Fruit fly (Drosophila melanogaster) S2 (cell line): ENCODE results near the gene Ilp4.

Experiments used
- CG8478 ChIP-seq: fragments of >200 bp; optimal IDR thresholded peaks from 2 replicates; lab custom pipeline; 2018
- CTCF ChIP-seq, 2 experiments: fragments of >200 bp; optimal IDR thresholded peaks; 2 replicates each; lab custom pipeline; 2018

The Ilp4 gene

DNA sequence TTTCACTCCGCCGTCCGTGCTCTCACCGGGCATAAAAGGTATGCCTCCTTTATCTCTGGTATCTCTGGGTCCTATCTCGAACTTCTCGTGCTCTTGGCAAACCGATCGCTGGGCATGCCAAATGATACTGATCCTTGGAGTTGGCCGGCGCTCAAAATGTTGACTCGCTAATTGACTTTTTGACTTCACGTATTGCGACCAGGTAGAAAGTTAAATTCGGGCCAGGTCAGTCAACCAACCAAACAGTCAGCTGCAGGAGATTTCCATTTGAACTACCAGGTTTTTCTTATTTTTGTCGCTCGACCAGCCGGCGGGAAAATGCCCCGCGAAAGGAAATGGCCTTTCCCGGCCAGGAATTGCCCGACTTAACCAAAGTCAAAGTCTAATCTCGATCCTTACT is at the start of gene Ilp4:
Gene Ilp4, minus strand, starts transcription at position 139 of the 400 bp plus-strand sequence.
- TF ChIP-seq CG8478, result no peak
- no peak for TF ChIP-seq CTCF (optimal IDR thresholded peaks at IDR 0.05; lab: Kevin White, UChicago)

DNA sequence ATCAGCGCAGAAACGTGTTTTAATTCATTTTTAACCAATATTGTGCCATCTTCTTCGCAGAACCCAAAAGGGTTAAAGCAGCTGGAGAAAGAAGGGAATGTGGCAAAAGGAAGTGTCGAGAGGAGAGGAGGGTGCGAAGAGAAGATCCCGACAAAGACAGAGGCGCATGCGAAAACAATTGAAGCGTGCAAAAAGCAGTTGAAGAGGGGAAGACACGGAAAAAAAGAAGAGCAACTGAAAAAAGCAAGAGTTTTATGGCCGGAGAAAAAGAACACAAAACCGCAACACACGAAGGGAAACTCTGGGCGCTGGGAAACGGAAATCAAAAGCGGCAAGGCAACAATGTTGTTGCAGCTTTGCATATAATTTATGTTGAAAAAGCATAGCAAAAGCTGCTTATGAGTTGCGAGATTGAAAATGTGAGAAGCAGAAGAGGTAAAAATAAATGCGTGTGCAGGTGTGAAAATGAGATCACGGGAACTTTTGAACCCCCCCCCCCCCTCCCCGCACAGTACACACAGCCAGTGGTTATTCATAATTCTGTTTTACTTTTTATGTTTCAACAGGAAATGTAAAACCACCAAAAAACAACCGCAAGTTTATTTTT is 49.2 kb upstream of the Ilp4 start:
- TF ChIP-seq CG8478 (no peak), CTCF (optimal IDR thresholded peaks at IDR 0.05; lab: Kevin White, UChicago) (no peak)

DNA sequence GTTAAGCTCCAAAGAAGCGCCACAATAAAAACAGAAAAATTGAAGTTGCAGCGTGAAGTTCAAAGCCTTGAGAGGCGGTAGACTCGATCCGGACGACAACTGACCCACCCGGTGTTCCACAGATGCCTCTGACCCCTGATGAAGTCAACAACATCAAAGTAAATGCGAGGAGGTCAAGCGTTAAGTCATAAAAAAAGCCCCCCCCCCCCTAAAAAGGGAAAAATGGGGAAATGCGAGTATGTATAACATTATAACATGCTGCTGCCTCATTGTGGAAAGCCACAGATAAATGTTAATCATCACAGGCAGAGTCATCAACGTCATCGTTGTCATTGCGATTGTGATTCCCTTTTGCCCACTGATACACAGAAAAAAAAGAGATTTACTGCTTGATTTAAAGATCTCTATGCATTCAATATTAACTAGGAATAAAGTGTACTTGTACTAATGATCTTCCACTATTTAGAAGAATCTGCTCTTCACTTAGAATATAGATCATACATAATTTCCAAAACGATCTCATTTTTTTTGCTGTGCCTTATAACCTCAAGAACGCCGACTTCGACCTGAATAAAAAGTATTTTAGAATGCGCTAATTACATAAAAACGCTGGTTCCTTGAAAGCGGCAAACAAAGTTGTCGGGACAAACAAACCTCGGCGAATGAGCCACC is 47.1 kb upstream of the Ilp4 start:
- TF ChIP-seq CG8478 (no peak), CTCF (optimal IDR thresholded peaks at IDR 0.05; lab: Kevin White, UChicago) (no peak)

DNA sequence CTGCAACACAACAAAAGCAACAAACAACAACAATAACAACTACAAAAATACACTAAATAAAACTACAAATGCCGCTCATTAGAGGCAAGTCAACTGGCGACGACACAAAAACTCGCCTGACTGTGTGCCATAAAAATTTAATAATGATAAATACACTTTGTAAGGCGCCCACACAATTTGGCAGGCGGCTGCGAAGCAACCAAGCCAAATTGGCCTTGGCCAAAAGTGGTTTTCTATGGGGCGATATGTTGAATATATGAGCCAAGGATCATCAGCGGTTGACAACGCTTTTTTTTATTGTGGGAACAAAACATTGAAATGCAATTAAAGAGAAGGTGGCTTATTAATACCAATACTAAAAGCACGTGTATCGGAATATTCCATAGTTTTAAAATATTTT is 46.1 kb upstream of the Ilp4 start:
- TF ChIP-seq CTCF (optimal IDR thresholded peaks at IDR 0.05; lab: Kevin White, UChicago) (no peak), CG8478 (no peak)

DNA sequence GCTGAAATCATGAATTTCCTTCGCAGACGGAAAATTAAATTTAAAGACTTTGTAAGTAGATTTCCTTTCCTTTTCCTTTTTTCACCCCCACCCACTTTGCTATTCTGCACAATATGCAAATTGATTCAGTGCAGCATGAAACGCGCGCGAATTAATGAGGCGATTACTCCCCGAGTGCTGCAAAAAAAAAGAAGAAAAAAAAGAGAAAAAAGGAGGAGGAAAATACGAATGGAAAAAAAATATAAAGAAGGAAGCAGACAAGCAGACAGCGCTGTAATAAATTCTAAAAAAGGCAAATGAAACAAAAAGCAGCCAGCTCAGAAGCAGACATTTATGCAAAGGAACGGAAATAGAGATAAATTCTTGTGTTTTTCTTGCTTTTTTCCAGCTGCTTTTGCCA is 44.7 kb upstream of the Ilp4 start:
- TF ChIP-seq CG8478, result no peak
- no peak for TF ChIP-seq CTCF (optimal IDR thresholded peaks at IDR 0.05; lab: Kevin White, UChicago)

DNA sequence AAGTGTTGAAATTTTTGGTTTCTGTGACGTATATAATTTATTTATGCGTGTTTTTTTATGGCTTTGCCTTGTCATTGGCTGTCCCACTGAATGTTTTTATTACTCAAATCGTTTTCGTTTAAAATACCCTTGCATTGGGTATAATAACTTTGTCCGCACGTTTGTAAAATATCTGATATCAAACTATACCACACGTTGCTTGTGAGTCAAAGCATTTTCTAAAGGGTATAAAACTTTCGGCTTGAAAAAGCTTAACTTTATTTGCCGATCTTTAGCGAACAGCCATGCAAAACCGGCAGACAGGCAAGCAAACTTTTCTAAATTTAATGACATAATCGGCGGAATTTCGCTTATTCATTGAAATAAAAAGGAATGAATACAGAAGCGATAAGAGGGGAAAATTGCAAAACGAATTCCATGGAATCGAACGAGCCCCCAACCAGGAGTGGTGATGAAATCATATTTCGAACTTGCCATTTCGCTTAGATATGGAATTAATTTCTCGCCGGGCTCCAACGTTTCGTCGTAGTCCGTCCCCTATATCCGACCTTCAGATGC is 43.4 kb upstream of the Ilp4 start:
- TF ChIP-seq CG8478 (no peak), CTCF (optimal IDR thresholded peaks at IDR 0.05; lab: Kevin White, UChicago) (no peak)

DNA sequence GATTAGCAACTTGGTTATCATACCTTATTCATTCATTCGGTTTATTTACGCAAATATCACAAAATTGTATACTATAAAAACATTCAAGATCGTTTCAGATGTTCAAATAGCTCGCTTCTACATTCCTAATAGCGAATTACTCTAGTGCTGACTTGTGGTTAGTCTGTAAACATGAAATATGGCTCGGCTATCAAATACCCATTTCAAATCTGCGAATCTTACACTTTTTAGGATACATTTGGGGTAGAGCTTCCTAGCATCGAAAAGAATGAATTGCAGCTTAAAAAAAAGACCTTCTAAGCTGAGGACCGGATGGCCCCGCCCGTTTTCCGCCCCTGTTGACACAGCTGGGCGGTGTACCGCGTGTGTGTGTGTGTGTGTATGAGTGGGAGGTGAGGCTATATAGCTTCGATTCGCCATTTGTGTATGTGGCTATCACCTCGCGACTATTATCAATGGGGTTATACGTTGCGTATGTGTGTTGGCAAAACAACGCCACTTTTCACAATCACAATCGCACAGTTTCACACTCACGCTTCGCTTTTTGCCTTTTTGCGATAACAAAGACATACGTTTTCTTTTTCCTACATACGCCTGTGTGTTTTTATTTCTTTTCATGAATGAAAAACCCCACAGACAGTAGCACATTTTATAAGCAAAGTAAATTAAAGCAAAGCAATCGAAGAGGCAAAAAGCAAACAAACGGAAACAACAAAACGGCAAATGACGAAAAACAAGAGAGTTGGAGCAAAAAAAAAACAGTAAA is 42.7 kb upstream of the Ilp4 start:
- no peak for TF ChIP-seq CTCF (optimal IDR thresholded peaks at IDR 0.05; lab: Kevin White, UChicago)
- no peak for TF ChIP-seq CG8478

DNA sequence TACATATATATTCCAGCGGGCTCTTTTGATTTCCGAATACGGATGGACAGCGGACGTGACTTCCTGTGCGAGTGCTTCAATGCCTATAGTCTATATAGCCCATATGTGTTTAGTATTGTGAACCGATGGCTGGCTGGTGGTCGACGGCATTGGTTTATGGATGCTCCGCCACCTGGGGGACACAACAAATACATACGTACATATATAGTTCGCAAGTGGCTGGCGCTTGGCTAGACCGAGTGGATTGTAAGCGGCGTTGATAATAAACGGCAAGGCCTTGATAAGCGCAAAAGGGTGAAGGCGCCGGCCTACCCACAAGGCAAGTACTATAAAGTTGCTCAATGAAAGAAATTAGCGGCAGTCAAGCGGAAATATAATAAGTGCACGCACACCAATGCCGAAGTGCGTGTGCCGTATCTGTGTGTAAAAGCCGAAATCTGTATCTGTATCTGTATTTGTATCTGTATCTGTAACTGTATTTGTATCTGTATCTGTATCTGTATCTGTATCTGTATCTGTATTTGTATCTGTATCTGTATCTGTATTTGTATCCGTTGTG is 42.0 kb upstream of the Ilp4 start:
- TF ChIP-seq CG8478 (no peak), CTCF (optimal IDR thresholded peaks at IDR 0.05; lab: Kevin White, UChicago) (no peak)

DNA sequence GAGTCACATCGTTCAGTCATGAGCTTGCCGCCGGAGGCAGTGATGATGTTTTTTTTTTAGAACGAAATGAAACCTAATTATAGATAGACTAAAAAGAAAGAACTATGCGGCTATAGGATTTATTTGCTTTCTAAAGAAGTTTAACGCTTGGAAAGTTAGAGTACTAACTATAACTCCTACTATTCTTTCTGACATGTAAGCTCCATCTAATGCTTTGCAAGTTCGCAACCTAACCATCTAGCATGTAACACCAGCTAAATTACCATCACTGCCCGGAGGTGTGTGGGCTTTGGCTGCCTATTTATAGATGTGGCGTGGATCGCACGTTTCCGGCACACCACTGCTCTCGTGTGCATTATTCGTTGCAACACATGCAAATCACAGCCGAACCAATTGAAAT is 38.0 kb upstream of the Ilp4 start:
- TF ChIP-seq CG8478 (no peak), CTCF (optimal IDR thresholded peaks at IDR 0.05; lab: Kevin White, UChicago) (no peak)

DNA sequence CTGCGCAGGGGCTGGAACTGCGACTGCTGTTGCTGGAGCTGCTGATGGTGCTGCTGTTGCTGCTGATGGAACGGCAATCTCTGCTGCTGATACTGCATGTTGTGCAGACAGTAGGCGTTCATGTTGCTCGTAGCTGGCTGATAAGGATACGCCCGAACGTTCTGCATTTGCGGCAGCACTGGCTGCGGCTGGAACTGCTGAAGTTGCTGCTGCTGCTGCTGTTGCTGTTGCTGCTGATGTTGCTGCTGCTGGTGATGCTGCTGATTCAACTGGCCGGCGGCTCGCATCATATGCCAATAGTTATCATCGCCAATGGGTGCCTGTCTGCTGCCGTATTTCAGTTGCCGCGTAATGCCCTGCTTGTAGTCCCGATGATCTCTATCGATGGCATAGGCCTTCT is 36.6 kb upstream of the Ilp4 start:
- TF ChIP-seq CG8478 (no peak), CTCF (optimal IDR thresholded peaks at IDR 0.05; lab: Kevin White, UChicago) (no peak)

DNA sequence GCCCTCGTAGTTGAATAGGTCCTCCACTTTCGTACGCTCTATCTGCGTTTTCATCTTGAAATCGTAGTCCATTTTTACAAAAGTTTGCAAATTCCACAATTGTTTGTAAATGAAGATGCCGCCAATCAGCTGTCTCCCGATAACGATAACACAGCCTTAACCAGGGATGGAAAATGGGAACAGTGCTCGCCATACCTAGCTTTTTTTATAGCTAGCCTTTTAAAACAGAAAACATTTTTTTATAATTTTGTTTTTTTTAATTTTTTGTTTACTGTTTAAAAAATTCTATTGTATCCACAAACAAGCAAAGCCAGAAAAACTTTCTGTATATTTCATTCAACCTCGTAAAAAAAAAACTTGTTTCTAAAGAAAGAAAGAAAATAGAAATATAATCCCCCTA is 34.5 kb upstream of the Ilp4 start, which contains the start of gene Cdk8:
Gene Cdk8, minus strand, starts transcription at position 137 of the 400 bp plus-strand sequence.
- TF ChIP-seq CG8478 (no peak), CTCF (optimal IDR thresholded peaks at IDR 0.05; lab: Kevin White, UChicago) (no peak)

DNA sequence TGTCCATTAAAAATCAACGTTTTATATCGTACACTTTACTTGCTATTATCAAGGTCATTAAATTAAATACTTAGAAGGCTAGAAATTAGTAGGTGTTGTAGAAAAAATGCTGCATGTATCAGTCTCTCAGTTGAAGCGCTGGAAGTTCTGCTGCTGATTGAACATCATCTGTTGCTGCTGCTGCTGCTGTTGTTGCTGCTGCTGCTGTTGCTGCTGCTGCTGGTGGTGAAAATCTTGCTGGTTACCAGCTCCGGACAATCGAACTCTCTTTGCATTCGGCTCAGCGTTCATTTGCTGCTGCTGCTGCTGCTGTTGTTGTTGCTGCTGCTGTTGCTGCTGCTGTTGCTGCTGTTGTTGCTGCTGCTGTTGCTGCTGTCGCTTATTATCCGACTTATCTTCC is 33.0 kb upstream of the Ilp4 start:
- no peak for TF ChIP-seq CTCF (optimal IDR thresholded peaks at IDR 0.05; lab: Kevin White, UChicago)
- TF ChIP-seq CG8478, result no peak

DNA sequence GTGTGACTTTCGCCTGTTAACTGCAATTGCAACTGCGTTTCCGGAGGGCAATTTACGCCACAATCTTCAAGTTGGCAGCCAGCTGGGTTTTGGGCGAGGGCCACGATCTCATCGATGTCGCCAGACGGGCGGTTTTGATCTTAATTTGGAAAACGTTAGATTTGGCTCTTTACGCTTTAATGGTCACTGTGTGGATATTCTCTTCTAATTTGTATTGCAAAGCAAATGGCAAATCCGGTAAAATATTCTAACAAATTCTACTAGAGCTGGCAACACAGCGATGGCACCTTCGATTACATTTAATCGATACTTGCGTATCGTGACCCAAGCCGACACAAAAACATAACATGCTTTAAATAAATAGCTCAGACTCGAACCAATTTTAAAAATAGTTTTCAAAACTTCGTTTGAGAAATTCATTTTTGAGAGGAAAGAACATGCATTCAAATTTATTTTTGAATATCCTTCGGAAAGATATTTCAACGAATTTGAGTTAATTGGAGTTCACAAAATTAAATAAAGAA is 32.5 kb upstream of the Ilp4 start, which contains the start of gene I-2:
Gene I-2, minus strand, starts transcription at position 282 of the 524 bp plus-strand sequence.
- TF ChIP-seq CG8478, result no peak
- peak in 1 of 2 experiments; percentile 28 for TF ChIP-seq CTCF (optimal IDR thresholded peaks at IDR 0.05; lab: Kevin White, UChicago)

DNA sequence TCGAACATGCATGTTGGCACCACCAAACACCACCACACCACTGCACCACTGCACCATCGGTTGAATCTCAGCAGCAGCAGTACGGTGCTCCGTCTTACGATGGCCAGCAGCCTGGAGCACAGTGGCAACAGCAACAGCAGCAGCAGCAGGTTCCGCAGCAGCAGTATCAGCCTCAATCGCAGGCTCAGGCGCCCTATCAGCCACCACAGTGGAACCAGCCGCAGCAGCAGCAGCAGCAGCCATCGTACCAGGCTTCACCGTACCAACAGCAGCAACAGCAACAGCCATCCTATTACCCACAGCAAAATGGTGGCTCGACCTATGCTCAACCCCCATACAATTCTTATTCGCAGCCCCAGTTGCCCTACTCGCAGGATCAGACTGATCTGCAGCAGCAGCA is 28.1 kb upstream of the Ilp4 start:
- no peak for TF ChIP-seq CG8478
- no peak for TF ChIP-seq CTCF (optimal IDR thresholded peaks at IDR 0.05; lab: Kevin White, UChicago)

DNA sequence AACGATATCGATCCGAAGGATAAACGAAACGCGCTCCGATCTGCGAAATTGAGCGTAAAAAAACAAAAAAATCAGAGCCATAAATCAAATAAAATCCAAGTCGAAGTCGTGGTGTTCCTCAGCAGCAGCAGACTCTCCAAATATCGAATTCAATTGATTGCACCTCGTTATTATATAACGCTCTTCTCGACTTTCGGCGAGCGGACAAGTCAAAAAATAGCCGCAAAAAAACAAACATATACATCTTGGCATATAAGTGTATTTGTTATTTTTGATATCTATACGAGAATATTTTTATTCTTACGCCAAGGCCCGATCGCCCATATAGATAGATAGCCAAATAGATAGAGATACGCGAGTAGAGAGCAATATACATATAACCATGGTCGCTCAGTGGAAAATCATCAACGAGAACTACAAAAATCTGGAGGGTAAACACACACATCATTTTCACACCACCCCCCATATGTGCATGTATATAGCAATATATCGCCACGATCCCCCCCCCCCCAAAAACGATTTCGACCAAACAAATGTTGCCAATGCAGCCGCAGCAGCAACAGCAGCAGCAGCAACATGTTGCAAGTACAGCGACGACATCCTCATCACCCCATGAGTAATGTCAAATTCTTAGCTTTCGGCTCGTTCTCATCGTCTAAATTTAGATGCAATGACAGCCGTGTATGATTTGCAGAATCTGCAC is 25.7 kb upstream of the Ilp4 start:
- no peak for TF ChIP-seq CTCF (optimal IDR thresholded peaks at IDR 0.05; lab: Kevin White, UChicago)
- TF ChIP-seq CG8478, result no peak
